Worm (Caenorhabditis elegans): ENCODE measurements around the gene inpp-4B.

Gene inpp-4B

DNA sequence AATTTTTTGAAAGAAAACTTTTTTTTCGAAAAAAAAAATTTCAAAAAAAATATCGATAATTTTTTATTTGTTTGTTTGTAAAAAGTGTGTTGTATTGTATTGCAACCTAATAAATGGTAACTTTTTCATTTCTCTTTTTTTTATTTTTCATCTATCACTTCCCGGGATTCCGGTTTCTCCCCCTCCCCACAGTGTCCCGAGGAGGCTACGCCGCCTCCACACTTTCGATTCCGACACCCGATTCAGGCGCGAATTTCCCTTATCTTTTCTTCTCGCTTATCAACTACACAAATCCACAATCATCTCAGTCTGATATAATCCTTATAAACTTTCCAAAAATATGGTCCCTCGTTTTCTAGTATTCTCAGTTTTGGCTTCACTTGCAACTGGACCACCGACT is 12.1 kb downstream of the inpp-4B start, which contains the start of gene R01H10.4:
TSS of gene R01H10.4 (plus strand) at position 236 of the 400 bp plus-strand sequence.
- TF ChIP-seq ztf-23 (GFP tag; IDR thresholded peaks at IDR 0.05): no peak
- TF ChIP-seq cog-1 (tag; optimal IDR thresholded peaks at IDR 0.05): no peak
- TF ChIP-seq ref-1 (GFP tag; conservative IDR thresholded peaks at IDR 0.05): no peak
- TF ChIP-seq ztf-29 (GFP tag; IDR thresholded peaks at IDR 0.05): no peak

DNA sequence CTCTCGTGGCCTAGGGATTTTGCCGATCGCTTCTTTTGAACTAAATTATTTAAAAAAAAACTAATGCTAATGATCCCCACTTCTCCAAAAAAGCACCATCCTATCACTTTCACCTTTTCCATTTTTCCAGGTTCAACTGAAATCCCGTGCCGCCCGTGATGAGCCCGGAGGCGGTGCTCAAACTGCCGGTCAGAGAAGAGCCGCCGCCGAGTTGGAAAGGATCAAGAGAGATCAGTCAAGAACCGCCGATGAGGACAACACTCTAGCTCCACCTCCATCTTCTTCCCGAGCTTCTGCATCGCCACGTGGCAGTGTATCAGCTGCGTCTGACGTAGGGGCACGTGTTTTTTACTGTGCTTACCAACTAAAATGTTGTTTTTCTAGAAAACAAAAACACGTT is 13.3 kb downstream of the inpp-4B start:
- TF ChIP-seq flt-1 (GFP tag; IDR thresholded peaks at IDR 0.05) (no peak), tab-1 (GFP tag; IDR thresholded peaks at IDR 0.05) (no peak), ztf-29 (GFP tag; IDR thresholded peaks at IDR 0.05) (no peak), ref-1 (GFP tag; conservative IDR thresholded peaks at IDR 0.05) (no peak), T22C8.4 (GFP tag; IDR thresholded peaks at IDR 0.05) (no peak), ztf-23 (GFP tag; IDR thresholded peaks at IDR 0.05) (no peak), cog-1 (tag; optimal IDR thresholded peaks at IDR 0.05) (no peak), klf-2 (GFP tag; conservative IDR thresholded peaks at IDR 0.05) (no peak)

DNA sequence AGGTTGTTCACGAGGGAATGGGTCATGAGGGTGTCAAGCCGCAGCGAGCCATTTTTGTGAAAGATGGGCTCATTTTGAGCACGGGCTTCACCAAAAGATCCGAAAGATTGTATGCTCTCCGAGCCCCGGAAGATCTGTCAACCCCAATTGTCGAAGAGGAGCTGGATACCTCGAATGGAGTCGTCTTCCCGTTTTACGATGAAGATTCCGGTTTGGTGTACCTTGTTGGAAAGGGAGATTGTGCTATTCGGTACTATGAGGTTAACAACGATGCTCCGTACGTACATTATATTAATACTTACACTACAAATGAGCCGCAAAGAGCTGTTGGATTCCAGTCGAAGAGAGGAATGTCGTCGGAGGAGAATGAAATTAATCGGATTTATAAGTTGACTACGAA is 15.6 kb downstream of the inpp-4B start:
- no peak for TF ChIP-seq flt-1 (GFP tag; IDR thresholded peaks at IDR 0.05)
- TF ChIP-seq ztf-23 (GFP tag; IDR thresholded peaks at IDR 0.05): no peak
- TF ChIP-seq tab-1 (GFP tag; IDR thresholded peaks at IDR 0.05): no peak
- no peak for TF ChIP-seq ztf-29 (GFP tag; IDR thresholded peaks at IDR 0.05)
- no peak for TF ChIP-seq cog-1 (tag; optimal IDR thresholded peaks at IDR 0.05)
- TF ChIP-seq T22C8.4 (GFP tag; IDR thresholded peaks at IDR 0.05): no peak
- no peak for TF ChIP-seq ref-1 (GFP tag; conservative IDR thresholded peaks at IDR 0.05)
- TF ChIP-seq med-1 (GFP tag; optimal IDR thresholded peaks at IDR 0.05; ENCODE audit: insufficient read depth): no peak

DNA sequence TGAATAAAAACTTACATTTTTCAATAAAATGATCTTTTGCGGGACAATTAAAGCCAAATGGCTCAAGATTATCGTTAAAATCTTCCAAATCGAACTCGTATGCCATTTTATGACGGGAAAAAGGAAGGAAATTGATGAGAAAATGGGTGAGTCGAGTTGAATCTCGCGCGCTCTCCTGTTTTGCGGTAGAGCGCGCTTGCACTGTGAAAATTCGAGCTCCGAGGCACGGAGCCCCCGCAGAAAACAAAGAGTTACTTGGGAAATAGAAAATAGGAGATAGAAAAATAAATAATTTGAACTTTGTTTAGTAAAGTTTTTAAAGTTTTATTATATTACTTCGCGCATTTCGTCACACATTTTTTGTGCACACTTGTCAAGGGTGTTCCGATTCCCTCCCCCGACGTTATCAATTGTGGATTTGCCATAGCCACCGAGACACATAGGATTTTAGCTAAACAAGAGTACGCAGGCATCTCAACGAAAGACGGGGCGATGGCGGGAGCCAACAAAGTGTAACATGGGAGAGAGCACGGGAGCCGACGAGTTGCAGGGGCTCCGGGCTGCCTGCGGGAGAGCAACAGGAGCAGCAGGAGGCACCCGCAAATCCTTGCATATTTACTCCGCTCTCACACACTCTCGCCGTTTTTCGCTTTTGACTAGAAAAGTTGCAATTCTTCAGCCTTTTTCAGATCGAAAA is 18.1 kb downstream of the inpp-4B start, which contains the start of the genes div-1 and cor-1:
TSS of gene div-1 (minus strand) at position 119 of the 697 bp plus-strand sequence.
TSS of gene cor-1 (plus strand) at position 671 of the 697 bp plus-strand sequence.
- TF ChIP-seq ref-1 (GFP tag; conservative IDR thresholded peaks at IDR 0.05) (0 out of 2 replicates have a peak, but pooled peaks have one; percentile 8), T22C8.4 (GFP tag; IDR thresholded peaks at IDR 0.05) (no peak)

- TF ChIP-seq klf-2 (GFP tag; conservative IDR thresholded peaks at IDR 0.05): no peak
- no peak for TF ChIP-seq T22C8.4 (GFP tag; IDR thresholded peaks at IDR 0.05)
- no peak for TF ChIP-seq ztf-29 (GFP tag; IDR thresholded peaks at IDR 0.05)
- no peak for TF ChIP-seq ref-1 (GFP tag; conservative IDR thresholded peaks at IDR 0.05)
- TF ChIP-seq flt-1 (GFP tag; IDR thresholded peaks at IDR 0.05): no peak
- no peak for TF ChIP-seq med-1 (GFP tag; optimal IDR thresholded peaks at IDR 0.05; ENCODE audit: insufficient read depth)
- TF ChIP-seq cog-1 (tag; optimal IDR thresholded peaks at IDR 0.05): no peak
- no peak for TF ChIP-seq tab-1 (GFP tag; IDR thresholded peaks at IDR 0.05)
- TF ChIP-seq ztf-23 (GFP tag; IDR thresholded peaks at IDR 0.05): no peak
Measured at ce11 chrIII:10244013-10244412, 22.7 kb downstream of the inpp-4B start.

- TF ChIP-seq ztf-29 (GFP tag; IDR thresholded peaks at IDR 0.05) (no peak), flt-1 (GFP tag; IDR thresholded peaks at IDR 0.05) (no peak), cog-1 (tag; optimal IDR thresholded peaks at IDR 0.05) (no peak), ztf-23 (GFP tag; IDR thresholded peaks at IDR 0.05) (no peak), klf-2 (GFP tag; conservative IDR thresholded peaks at IDR 0.05) (no peak), tab-1 (GFP tag; IDR thresholded peaks at IDR 0.05) (no peak), ref-1 (GFP tag; conservative IDR thresholded peaks at IDR 0.05) (no peak), med-1 (GFP tag; optimal IDR thresholded peaks at IDR 0.05; ENCODE audit: insufficient read depth) (no peak), T22C8.4 (GFP tag; IDR thresholded peaks at IDR 0.05) (no peak)
Measured at ce11 chrIII:10241332-10241829, 25.3 kb downstream of the inpp-4B start.

DNA sequence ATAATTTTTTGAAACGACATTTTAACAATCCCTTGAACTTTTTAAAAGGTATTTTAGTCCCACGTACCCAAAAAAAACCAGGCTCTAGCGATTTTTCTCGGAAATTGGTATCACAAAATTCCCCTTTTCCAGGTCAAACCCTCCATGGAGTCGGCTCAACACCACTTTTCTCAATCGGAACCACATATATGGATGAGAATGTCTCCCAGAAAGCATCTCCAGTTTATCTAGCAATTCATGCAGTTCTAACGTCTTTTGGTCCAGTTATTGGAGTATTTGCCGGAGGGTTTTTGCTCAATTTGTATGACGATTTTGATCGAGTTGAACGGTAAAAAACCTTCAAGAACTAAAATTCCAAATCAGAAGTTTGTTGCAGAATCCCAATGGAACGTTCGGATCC is 26.6 kb downstream of the inpp-4B start:
- TF ChIP-seq med-1 (GFP tag; optimal IDR thresholded peaks at IDR 0.05; ENCODE audit: insufficient read depth): no peak
- no peak for TF ChIP-seq klf-2 (GFP tag; conservative IDR thresholded peaks at IDR 0.05)
- TF ChIP-seq cog-1 (tag; optimal IDR thresholded peaks at IDR 0.05): no peak
- TF ChIP-seq flt-1 (GFP tag; IDR thresholded peaks at IDR 0.05): no peak
- no peak for TF ChIP-seq ref-1 (GFP tag; conservative IDR thresholded peaks at IDR 0.05)
- TF ChIP-seq ztf-29 (GFP tag; IDR thresholded peaks at IDR 0.05): no peak
- no peak for TF ChIP-seq tab-1 (GFP tag; IDR thresholded peaks at IDR 0.05)
- no peak for TF ChIP-seq ztf-23 (GFP tag; IDR thresholded peaks at IDR 0.05)
- no peak for TF ChIP-seq T22C8.4 (GFP tag; IDR thresholded peaks at IDR 0.05)

ce11 chrIII:10238448-10239154 is 28.1 kb downstream of the inpp-4B start, which contains the start of gene Y70G10A.3:
Y70G10A.3 (plus strand) TSS chrIII:10239104.
- TF ChIP-seq cog-1 (tag; optimal IDR thresholded peaks at IDR 0.05) (no peak), klf-2 (GFP tag; conservative IDR thresholded peaks at IDR 0.05) (no peak), T22C8.4 (GFP tag; IDR thresholded peaks at IDR 0.05) (no peak), ref-1 (GFP tag; conservative IDR thresholded peaks at IDR 0.05) (no peak), tab-1 (GFP tag; IDR thresholded peaks at IDR 0.05) (no peak), ztf-23 (GFP tag; IDR thresholded peaks at IDR 0.05) (no peak), ztf-29 (GFP tag; IDR thresholded peaks at IDR 0.05) (no peak), med-1 (GFP tag; optimal IDR thresholded peaks at IDR 0.05; ENCODE audit: insufficient read depth) (no peak)

DNA sequence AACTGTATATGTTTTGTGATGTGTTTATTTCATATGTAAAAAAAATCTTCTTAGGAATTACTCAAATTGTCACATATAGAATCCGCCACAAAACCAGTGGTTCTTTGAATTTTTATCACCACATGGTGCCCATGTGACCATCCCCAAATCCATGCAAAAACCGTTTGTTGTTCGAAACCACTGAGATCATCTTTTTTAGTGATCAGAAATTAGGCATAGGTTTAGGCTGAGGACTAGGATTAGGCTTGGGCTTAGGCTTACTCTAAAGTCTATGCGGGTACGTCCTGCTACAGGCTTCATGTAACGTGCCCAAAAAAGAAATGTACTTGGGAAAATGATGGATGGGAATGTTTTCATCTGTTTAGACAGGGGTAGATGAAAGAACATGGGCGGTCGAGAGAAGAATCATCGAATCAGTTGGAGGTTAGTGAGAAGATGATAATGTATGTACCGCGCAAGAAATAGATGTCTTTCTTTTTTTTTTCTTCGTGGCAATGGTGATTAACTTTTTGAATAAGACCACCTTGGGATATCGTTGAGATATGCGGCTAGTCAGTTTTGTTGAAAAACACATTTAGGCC is 30.3 kb downstream of the inpp-4B start:
- no peak for TF ChIP-seq T22C8.4 (GFP tag; IDR thresholded peaks at IDR 0.05)
- no peak for TF ChIP-seq ztf-23 (GFP tag; IDR thresholded peaks at IDR 0.05)

All from whole organism, midembryonic.